Worm (Caenorhabditis elegans) whole organism, early embryonic: ENCODE data around the gene plc-3.

Experiments used
- B0310.2 ChIP-seq: sonication (generic microtip); optimal IDR thresholded peaks from 2 replicates; lab custom pipeline; 2016; ENCODE audit warnings: mild to moderate bottlenecking, missing genetic modification characterization, missing compliant biosample characterization
- F13C5.2 ChIP-seq: sonication (generic microtip); optimal IDR thresholded peaks from 2 replicates; lab custom pipeline; 2017; ENCODE audit warnings: mild to moderate bottlenecking, missing genetic modification characterization, inconsistent platforms, missing compliant biosample characterization
- aly-1 ChIP-seq: sonication (generic microtip); optimal IDR thresholded peaks from 2 replicates; lab custom pipeline; 2016; ENCODE audit warnings: missing genetic modification characterization, missing compliant biosample characterization
- ama-1 ChIP-seq: fragments of 150-350 bp; optimal IDR thresholded peaks from 2 replicates; lab custom pipeline; 2014
- ceh-13 ChIP-seq: fragments of 200-800 bp; sonication (Bioruptor generic); optimal IDR thresholded peaks from 2 replicates; lab custom pipeline; 2018; ENCODE audit warnings: mild to moderate bottlenecking, missing genetic modification characterization, missing compliant biosample characterization
- ceh-36 ChIP-seq: sonication (generic microtip); optimal IDR thresholded peaks from 2 replicates; lab custom pipeline; 2016; ENCODE audit warnings: missing genetic modification characterization, inconsistent platforms, missing compliant biosample characterization
- ets-7 ChIP-seq: sonication (generic microtip); optimal IDR thresholded peaks from 2 replicates; lab custom pipeline; 2016; ENCODE audit warnings: missing genotype, missing genetic modification characterization, missing compliant biosample characterization
- flt-1 ChIP-seq: fragments of 200-800 bp; sonication (Bioruptor generic); IDR thresholded peaks from 2 replicates; pipeline ENCODE4 v1.3.6; 2022; ENCODE audit warnings: missing genetic modification characterization, missing compliant biosample characterization
- hmbx-1 ChIP-seq: sonication (generic microtip); optimal IDR thresholded peaks from 2 replicates; lab custom pipeline; 2016; ENCODE audit warnings: mild to moderate bottlenecking, missing genetic modification characterization, missing compliant biosample characterization
- hmg-4 ChIP-seq: fragments of 200-800 bp; sonication (Bioruptor generic); optimal IDR thresholded peaks from 2 replicates; lab custom pipeline; 2018; ENCODE audit warnings: mild to moderate bottlenecking, missing genetic modification characterization, missing compliant biosample characterization
- hnd-1 ChIP-seq: sonication (generic microtip); optimal IDR thresholded peaks from 2 replicates; lab custom pipeline; 2016; ENCODE audit warnings: missing genetic modification characterization, missing compliant biosample characterization
- pes-1 ChIP-seq: fragments of 200-800 bp; sonication (Bioruptor generic); IDR thresholded peaks from 2 replicates; pipeline ENCODE4 v1.3.6; 2022; ENCODE audit warnings: missing genetic modification reagents, missing genetic modification characterization, missing compliant biosample characterization
- scrt-1 ChIP-seq: fragments of 200-800 bp; sonication (Bioruptor generic); IDR thresholded peaks from 2 replicates; pipeline ENCODE4 v1.3.6; 2022; ENCODE audit warnings: missing genetic modification characterization, missing compliant biosample characterization
- sea-1 ChIP-seq: fragments of 200-800 bp; sonication (Bioruptor generic); conservative IDR thresholded peaks from 2 replicates; pipeline ENCODE4 v1.3.6; 2022; ENCODE audit warnings: missing genetic modification characterization, missing compliant biosample characterization
- tbx-11 ChIP-seq: fragments of 200-800 bp; sonication (Bioruptor generic); IDR thresholded peaks from 2 replicates; pipeline ENCODE4 v1.3.6; 2022; ENCODE audit warnings: missing genetic modification characterization, missing compliant biosample characterization
- tbx-37 ChIP-seq: fragments of 200-800 bp; sonication (Bioruptor generic); conservative IDR thresholded peaks from 2 replicates; pipeline ENCODE4 v1.3.6; 2022; ENCODE audit warnings: missing genetic modification reagents, missing genetic modification characterization, missing compliant biosample characterization
- tra-4 ChIP-seq: sonication (generic microtip); optimal IDR thresholded peaks from 2 replicates; lab custom pipeline; 2017; ENCODE audit warnings: missing genetic modification characterization, missing compliant biosample characterization

Gene plc-3

ce11 chrII:10198486-10198885 is 24.2 kb upstream of the plc-3 start:
- no peak for TF ChIP-seq hmg-4 (GFP tag; lab: Kevin White, UChicago)
- TF ChIP-seq B0310.2: no peak
- no peak for TF ChIP-seq scrt-1 (GFP tag; lab: Robert Waterston, UW)
- no peak for TF ChIP-seq hmbx-1

ce11 chrII:10199906-10200305 is 22.8 kb upstream of the plc-3 start, which contains the start of gene R05H5.4:
R05H5.4 (minus strand) TSS chrII:10200006.
- TF ChIP-seq F13C5.2 (tag; lab: Kevin White, UChicago) (no peak), hnd-1 (tag; lab: Kevin White, UChicago) (no peak), ama-1 (no peak), hmg-4 (GFP tag; lab: Kevin White, UChicago) (no peak), pes-1 (GFP tag; lab: Robert Waterston, UW) (no peak), hmbx-1 (no peak), tbx-11 (GFP tag; lab: Robert Waterston, UW) (no peak), flt-1 (GFP tag; lab: Robert Waterston, UW) (no peak), tra-4 (no peak), sea-1 (GFP tag; lab: Robert Waterston, UW) (no peak), scrt-1 (GFP tag; lab: Robert Waterston, UW) (no peak), ceh-13 (GFP tag; lab: Kevin White, UChicago) (no peak)

- TF ChIP-seq pes-1 (GFP tag; lab: Robert Waterston, UW) (peak; percentile 61; the same call in 1 of the 2 replicates), F13C5.2 (tag; lab: Kevin White, UChicago) (no peak), tbx-37 (GFP tag; lab: Robert Waterston, UW) (peak; percentile 65; the same call in 1 of the 2 replicates)
Measured at ce11 chrII:10200759-10201158, 21.9 kb upstream of the plc-3 start, which contains the start of gene arv-1. arv-1 (minus strand) TSS chrII:10200823.

- no peak for TF ChIP-seq tbx-11 (GFP tag; lab: Robert Waterston, UW)
- peak; percentile 84 for TF ChIP-seq hmg-4 (GFP tag; lab: Kevin White, UChicago)
- TF ChIP-seq F13C5.2 (tag; lab: Kevin White, UChicago): peak; percentile 64
- no peak for TF ChIP-seq hnd-1 (tag; lab: Kevin White, UChicago)
Measured at ce11 chrII:10202275-10202674, 20.4 kb upstream of the plc-3 start.

ce11 chrII:10203067-10203466 is 19.6 kb upstream of the plc-3 start:
- TF ChIP-seq tbx-37 (GFP tag; lab: Robert Waterston, UW): no peak

ce11 chrII:10203765-10204164 is 18.9 kb upstream of the plc-3 start:
- TF ChIP-seq tbx-37 (GFP tag; lab: Robert Waterston, UW) (no peak), hmbx-1 (no peak), B0310.2 (no peak), scrt-1 (GFP tag; lab: Robert Waterston, UW) (no peak), F13C5.2 (tag; lab: Kevin White, UChicago) (no peak), flt-1 (GFP tag; lab: Robert Waterston, UW) (no peak), ceh-36 (no peak)

ce11 chrII:10204428-10205049 is 18.1 kb upstream of the plc-3 start:
- TF ChIP-seq tra-4 (no peak), ets-7 (tag; lab: Kevin White, UChicago) (no peak), tbx-11 (GFP tag; lab: Robert Waterston, UW) (no peak), hmbx-1 (no peak), hnd-1 (tag; lab: Kevin White, UChicago) (no peak), ceh-36 (no peak), B0310.2 (no peak), pes-1 (GFP tag; lab: Robert Waterston, UW) (no peak), aly-1 (tag; lab: Kevin White, UChicago) (no peak), tbx-37 (GFP tag; lab: Robert Waterston, UW) (no peak), hmg-4 (GFP tag; lab: Kevin White, UChicago) (no peak)

ce11 chrII:10206425-10206824 is 16.3 kb upstream of the plc-3 start, which contains the start of gene T01E8.1:
T01E8.1 (plus strand) TSS chrII:10206725.
- TF ChIP-seq ets-7 (tag; lab: Kevin White, UChicago) (no peak), tbx-11 (GFP tag; lab: Robert Waterston, UW) (no peak), hmbx-1 (no peak), pes-1 (GFP tag; lab: Robert Waterston, UW) (no peak), flt-1 (GFP tag; lab: Robert Waterston, UW) (no peak), ceh-13 (GFP tag; lab: Kevin White, UChicago) (no peak), scrt-1 (GFP tag; lab: Robert Waterston, UW) (no peak), tbx-37 (GFP tag; lab: Robert Waterston, UW) (no peak), B0310.2 (no peak), aly-1 (tag; lab: Kevin White, UChicago) (no peak), hmg-4 (GFP tag; lab: Kevin White, UChicago) (no peak), sea-1 (GFP tag; lab: Robert Waterston, UW) (no peak), tra-4 (no peak), ama-1 (no peak), ceh-36 (no peak), hnd-1 (tag; lab: Kevin White, UChicago) (no peak), F13C5.2 (tag; lab: Kevin White, UChicago) (no peak)

ce11 chrII:10218171-10218570 is 4.5 kb upstream of the plc-3 start, which contains the start of gene ref-1:
ref-1 (plus strand) TSS chrII:10218471.
- TF ChIP-seq pes-1 (GFP tag; lab: Robert Waterston, UW) (no peak), ceh-36 (no peak), hmg-4 (GFP tag; lab: Kevin White, UChicago) (no peak), aly-1 (tag; lab: Kevin White, UChicago) (no peak), B0310.2 (no peak), ets-7 (tag; lab: Kevin White, UChicago) (no peak), F13C5.2 (tag; lab: Kevin White, UChicago) (no peak), ceh-13 (GFP tag; lab: Kevin White, UChicago) (no peak), tbx-11 (GFP tag; lab: Robert Waterston, UW) (no peak), ama-1 (no peak), sea-1 (GFP tag; lab: Robert Waterston, UW) (no peak), hmbx-1 (no peak), scrt-1 (GFP tag; lab: Robert Waterston, UW) (no peak), hnd-1 (tag; lab: Kevin White, UChicago) (no peak)
